Worm (Caenorhabditis elegans): ENCODE results near the gene clhm-1.

- TF ChIP-seq unc-62 (GFP tag; optimal IDR thresholded peaks at IDR 0.05) (no peak), zag-1 (tag; optimal IDR thresholded peaks at IDR 0.05) (no peak), tlp-1 (tag; optimal IDR thresholded peaks at IDR 0.05) (no peak), vab-15 (tag; optimal IDR thresholded peaks at IDR 0.05) (no peak), nhr-71 (tag; optimal IDR thresholded peaks at IDR 0.05) (no peak), pqm-1 (tag; optimal IDR thresholded peaks at IDR 0.05) (no peak), nhr-47 (tag; optimal IDR thresholded peaks at IDR 0.05) (no peak), egl-27 (tag; optimal IDR thresholded peaks at IDR 0.05) (no peak), ces-1 (GFP tag; optimal IDR thresholded peaks at IDR 0.05) (no peak), lin-35 (GFP tag; optimal IDR thresholded peaks at IDR 0.05) (peak in 1 of 2 experiments; percentile 4), nhr-12 (tag; optimal IDR thresholded peaks at IDR 0.05) (no peak), nhr-28 (tag; optimal IDR thresholded peaks at IDR 0.05) (no peak), nhr-77 (tag; optimal IDR thresholded peaks at IDR 0.05) (no peak), fkh-10 (GFP tag; optimal IDR thresholded peaks at IDR 0.05) (no peak)
Observed at ce11 chrII:6887319-6888005, 16.7 kb upstream of the clhm-1 start, which contains the start of gene pmp-2.
